Fruit fly (Drosophila melanogaster): ENCODE results near the gene CG1394.
A peak's percentile ranks its signal among the peaks of the same experiment; 100 is the strongest.

The CG1394 gene

dm6 chrX:11176073-11176472, 5.6 kb upstream of the CG1394 start:
- TF ChIP-seq trem (tag; optimal IDR thresholded peaks at IDR 0.05) = no peak
- no peak for TF ChIP-seq onecut (GFP tag; IDR thresholded peaks at IDR 0.05)
- TF ChIP-seq CG33213 (GFP tag; optimal IDR thresholded peaks at IDR 0.05) = no peak
- TF ChIP-seq crol (GFP tag; IDR thresholded peaks at IDR 0.05) = peak; percentile 56
- TF ChIP-seq CG10565 (GFP tag; optimal IDR thresholded peaks at IDR 0.05) = no peak
- TF ChIP-seq CG30431 (GFP tag; optimal IDR thresholded peaks at IDR 0.05) = no peak
- TF ChIP-seq CG15269 (tag; optimal IDR thresholded peaks at IDR 0.05) = no peak

- peak; percentile 21; the same call in 1 of the 2 replicates for TF ChIP-seq Drgx (GFP tag; IDR thresholded peaks at IDR 0.05)
- TF ChIP-seq sens (GFP tag) = peak; percentile 60
- TF ChIP-seq CG10979 (tag; optimal IDR thresholded peaks at IDR 0.05) = peak; percentile 0
- peak; percentile 40; the same call in 1 of the 2 replicates for TF ChIP-seq CG6689 (GFP tag; IDR thresholded peaks at IDR 0.05)
- no peak for TF ChIP-seq Blimp-1 (GFP tag; optimal IDR thresholded peaks at IDR 0.05)
- peak; percentile 33 for TF ChIP-seq Med (GFP tag)
- no peak for TF ChIP-seq prd (optimal IDR thresholded peaks at IDR 0.05)
- peak; percentile 32; the same call in 1 of the 3 replicates for TF ChIP-seq prd (GFP tag; IDR thresholded peaks at IDR 0.05)
- TF ChIP-seq en (GFP tag; optimal IDR thresholded peaks at IDR 0.05) = no peak
- no peak for TF ChIP-seq NK7.1 (GFP tag; optimal IDR thresholded peaks at IDR 0.05)
- TF ChIP-seq Rfx (GFP tag; IDR thresholded peaks at IDR 0.05) = peak; percentile 47
- TF ChIP-seq dysf (GFP tag; IDR thresholded peaks at IDR 0.05) = 0 out of 3 replicates have a peak, but pooled peaks have one; percentile 22
- TF ChIP-seq Ptx1 (GFP tag; IDR thresholded peaks at IDR 0.05) = peak; percentile 22; the same call in 1 of the 2 replicates
- peak; percentile 21 for TF ChIP-seq CG1603 (tag; optimal IDR thresholded peaks at IDR 0.05)
- TF ChIP-seq CG14860 (GFP tag; IDR thresholded peaks at IDR 0.05; ENCODE audit: partially characterized antibody) = no peak
These were observed 1.5 kb downstream of the CG1394 start, which contains the start of gene Antdh for dm6 chrX:11168958-11169357. Gene Antdh, minus strand, starts transcription at chrX:11169058.

dm6 chrX:11159710-11160446, 10.6 kb downstream of the CG1394 start, which contains the start of gene CG32668:
Gene CG32668, minus strand, starts transcription at chrX:11159760.
- TF ChIP-seq Med (GFP tag) = peak; percentile 46
- no peak for TF ChIP-seq BtbVII (GFP tag; optimal IDR thresholded peaks at IDR 0.05)
- TF ChIP-seq Deaf1 (tag; optimal IDR thresholded peaks at IDR 0.05) = peak; percentile 9
- no peak for TF ChIP-seq CG33557 (GFP tag; optimal IDR thresholded peaks at IDR 0.05)
- peak; percentile 23; the same call in 1 of the 2 replicates for TF ChIP-seq onecut (GFP tag; IDR thresholded peaks at IDR 0.05)
- TF ChIP-seq sens (GFP tag) = peak; percentile 63
- 0 out of 3 replicates have a peak, but pooled peaks have one; percentile 17 for TF ChIP-seq row (GFP tag; IDR thresholded peaks at IDR 0.05)

dm6 chrX:11155808-11156589, 14.5 kb downstream of the CG1394 start:
- TF ChIP-seq cg (GFP tag; optimal IDR thresholded peaks at IDR 0.05) = peak; percentile 55
- TF ChIP-seq CG31388 (GFP tag; optimal IDR thresholded peaks at IDR 0.05) = no peak
- TF ChIP-seq Rfx (GFP tag; IDR thresholded peaks at IDR 0.05) = peak; percentile 58
- TF ChIP-seq Hr51 (GFP tag; optimal IDR thresholded peaks at IDR 0.05) = peak in 1 of 2 experiments; percentile 16
- TF ChIP-seq CG9817 (tag; optimal IDR thresholded peaks at IDR 0.05) = peak; percentile 4
- TF ChIP-seq grau (tag; optimal IDR thresholded peaks at IDR 0.05) = peak; percentile 37
- no peak for TF ChIP-seq eve (GFP tag; optimal IDR thresholded peaks at IDR 0.05)
- TF ChIP-seq CG11695 (GFP tag; IDR thresholded peaks at IDR 0.05) = peak; percentile 56; the same call in 2 of the 3 replicates
- TF ChIP-seq gcm (GFP tag; optimal IDR thresholded peaks at IDR 0.05) = no peak
- no peak for TF ChIP-seq CG2875 (GFP tag; optimal IDR thresholded peaks at IDR 0.05)
- no peak for TF ChIP-seq CG12071 (GFP tag; optimal IDR thresholded peaks at IDR 0.05)
- TF ChIP-seq cwo (GFP tag; optimal IDR thresholded peaks at IDR 0.05) = peak; percentile 3
- TF ChIP-seq CG6683 (GFP tag; optimal IDR thresholded peaks at IDR 0.05) = no peak
- TF ChIP-seq Dad (GFP tag; optimal IDR thresholded peaks at IDR 0.05) = no peak
- 0 out of 2 replicates have a peak, but pooled peaks have one; percentile 19 for TF ChIP-seq Atf6 (GFP tag; IDR thresholded peaks at IDR 0.05)
- no peak for TF ChIP-seq Gsc (GFP tag; IDR thresholded peaks at IDR 0.05)
- TF ChIP-seq slp2 (GFP tag; optimal IDR thresholded peaks at IDR 0.05) = no peak
- TF ChIP-seq row (GFP tag; IDR thresholded peaks at IDR 0.05) = peak; percentile 42; the same call in 1 of the 3 replicates
- TF ChIP-seq CG18476 (GFP tag; optimal IDR thresholded peaks at IDR 0.05) = no peak
